Worm (Caenorhabditis elegans) whole organism, early embryonic: Measurements from ENCODE around the gene ctr-9.

Experiments used
- B0310.2 ChIP-seq: sonication (generic microtip); optimal IDR thresholded peaks from 2 replicates; lab custom pipeline; 2016; ENCODE audit warnings: mild to moderate bottlenecking, missing genetic modification characterization, missing compliant biosample characterization
- F13C5.2 ChIP-seq: sonication (generic microtip); optimal IDR thresholded peaks from 2 replicates; lab custom pipeline; 2017; ENCODE audit warnings: mild to moderate bottlenecking, missing genetic modification characterization, inconsistent platforms, missing compliant biosample characterization
- aly-1 ChIP-seq: sonication (generic microtip); optimal IDR thresholded peaks from 2 replicates; lab custom pipeline; 2016; ENCODE audit warnings: missing genetic modification characterization, missing compliant biosample characterization
- ama-1 ChIP-seq: fragments of 150-350 bp; optimal IDR thresholded peaks from 2 replicates; lab custom pipeline; 2014
- ceh-13 ChIP-seq: fragments of 200-800 bp; sonication (Bioruptor generic); optimal IDR thresholded peaks from 2 replicates; lab custom pipeline; 2018; ENCODE audit warnings: mild to moderate bottlenecking, missing genetic modification characterization, missing compliant biosample characterization
- ceh-36 ChIP-seq: sonication (generic microtip); optimal IDR thresholded peaks from 2 replicates; lab custom pipeline; 2016; ENCODE audit warnings: missing genetic modification characterization, inconsistent platforms, missing compliant biosample characterization
- ets-7 ChIP-seq: sonication (generic microtip); optimal IDR thresholded peaks from 2 replicates; lab custom pipeline; 2016; ENCODE audit warnings: missing genotype, missing genetic modification characterization, missing compliant biosample characterization
- flt-1 ChIP-seq: fragments of 200-800 bp; sonication (Bioruptor generic); IDR thresholded peaks from 2 replicates; pipeline ENCODE4 v1.3.6; 2022; ENCODE audit warnings: missing genetic modification characterization, missing compliant biosample characterization
- hmg-4 ChIP-seq: fragments of 200-800 bp; sonication (Bioruptor generic); optimal IDR thresholded peaks from 2 replicates; lab custom pipeline; 2018; ENCODE audit warnings: mild to moderate bottlenecking, missing genetic modification characterization, missing compliant biosample characterization
- hnd-1 ChIP-seq: sonication (generic microtip); optimal IDR thresholded peaks from 2 replicates; lab custom pipeline; 2016; ENCODE audit warnings: missing genetic modification characterization, missing compliant biosample characterization
- scrt-1 ChIP-seq: fragments of 200-800 bp; sonication (Bioruptor generic); IDR thresholded peaks from 2 replicates; pipeline ENCODE4 v1.3.6; 2022; ENCODE audit warnings: missing genetic modification characterization, missing compliant biosample characterization
- tbx-11 ChIP-seq: fragments of 200-800 bp; sonication (Bioruptor generic); IDR thresholded peaks from 2 replicates; pipeline ENCODE4 v1.3.6; 2022; ENCODE audit warnings: missing genetic modification characterization, missing compliant biosample characterization
- tbx-37 ChIP-seq: fragments of 200-800 bp; sonication (Bioruptor generic); conservative IDR thresholded peaks from 2 replicates; pipeline ENCODE4 v1.3.6; 2022; ENCODE audit warnings: missing genetic modification reagents, missing genetic modification characterization, missing compliant biosample characterization
- tra-4 ChIP-seq: sonication (generic microtip); optimal IDR thresholded peaks from 2 replicates; lab custom pipeline; 2017; ENCODE audit warnings: missing genetic modification characterization, missing compliant biosample characterization

DNA sequence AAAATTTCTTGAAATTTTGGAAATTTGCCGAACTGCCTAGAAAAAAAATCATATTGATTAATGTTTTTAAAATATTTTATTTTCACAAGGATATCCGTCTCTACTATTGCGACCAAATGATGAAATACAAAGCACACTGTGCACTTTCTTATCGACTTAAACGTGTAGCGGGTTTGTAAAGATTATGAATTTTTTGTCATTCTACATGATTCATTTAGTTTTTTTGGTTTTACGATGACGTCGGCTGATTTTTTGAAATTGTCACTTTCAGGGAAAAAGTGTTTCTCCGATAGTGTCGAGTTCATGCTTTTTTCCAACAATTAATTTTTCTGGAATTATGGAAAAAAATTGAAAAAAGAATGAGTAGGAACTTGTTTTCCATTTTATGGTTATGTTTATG lies 14.6 kb upstream of the ctr-9 start:
- TF ChIP-seq ama-1 (lab: Kevin White, UChicago), result no peak
- no peak for TF ChIP-seq hnd-1 (tag; lab: Kevin White, UChicago)
- TF ChIP-seq flt-1 (GFP tag; lab: Robert Waterston, UW), result no peak
- no peak for TF ChIP-seq scrt-1
- TF ChIP-seq ceh-36, result no peak
- TF ChIP-seq F13C5.2 (tag; lab: Kevin White, UChicago), result no peak
- TF ChIP-seq ets-7, result no peak
- no peak for TF ChIP-seq hmg-4 (GFP tag; lab: Kevin White, UChicago)
- TF ChIP-seq ceh-13 (GFP tag; lab: Kevin White, UChicago), result no peak
- no peak for TF ChIP-seq tbx-37
- TF ChIP-seq tbx-11 (GFP tag; lab: Robert Waterston, UW), result no peak
- TF ChIP-seq tra-4 (tag; lab: Kevin White, UChicago), result no peak
- no peak for TF ChIP-seq B0310.2 (tag; lab: Kevin White, UChicago)
- no peak for TF ChIP-seq aly-1
